Worm (Caenorhabditis elegans) whole organism, L2 larva: ENCODE measurements around the gene T07G12.2.

Source experiments
- blmp-1 ChIP-seq: sonication (generic microtip); optimal IDR thresholded peaks from 2 replicates; lab custom pipeline; 2017; ENCODE audit warnings: missing genetic modification characterization, mild to moderate bottlenecking, missing compliant biosample characterization, antibody characterized with exemption, moderate library complexity; ENCODE audit not compliant: insufficient read depth
- egl-27 ChIP-seq: sonication (generic microtip); optimal IDR thresholded peaks from 3 replicates; lab custom pipeline; 2017; ENCODE audit warnings: missing biosample characterization, missing genetic modification reagents, missing genetic modification characterization
- fos-1 ChIP-seq: fragments of 150-350 bp; optimal IDR thresholded peaks from 2 replicates; lab custom pipeline; 2014; ENCODE audit warnings: missing biosample characterization, missing genetic modification characterization
- lin-13 ChIP-seq: fragments of 150-350 bp; optimal IDR thresholded peaks from 2 replicates; lab custom pipeline; 2014; ENCODE audit warnings: missing biosample characterization, missing genetic modification reagents, missing genetic modification characterization
- skn-1 ChIP-seq: sonication (generic microtip); optimal IDR thresholded peaks from 2 replicates; lab custom pipeline; 2017; ENCODE audit warnings: missing biosample characterization, missing genetic modification characterization
- sma-3 ChIP-seq: sonication (generic microtip); optimal IDR thresholded peaks from 2 replicates; lab custom pipeline; 2016; ENCODE audit warnings: missing genetic modification reagents, missing genetic modification characterization, missing compliant biosample characterization
- ztf-4 ChIP-seq: fragments of 150-350 bp; optimal IDR thresholded peaks from 2 replicates; lab custom pipeline; 2014; ENCODE audit warnings: missing biosample characterization, missing genetic modification characterization

ce11 chrIV:10567822-10568221, 37.3 kb downstream of the T07G12.2 start:
- TF ChIP-seq blmp-1 (no peak), lin-13 (no peak), ztf-4 (tag; lab: Kevin White, UChicago) (no peak), skn-1 (no peak), sma-3 (GFP tag; lab: Kevin White, UChicago) (no peak), egl-27 (tag; lab: Kevin White, UChicago) (no peak), fos-1 (tag; lab: Kevin White, UChicago) (no peak)
